Worm (Caenorhabditis elegans) whole organism, mixed stage, embryonic: ENCODE measurements around the gene B0454.8.

Experiments
- nhr-76 ChIP-seq: sonication (generic microtip); optimal IDR thresholded peaks from 2 replicates; lab custom pipeline; 2017; ENCODE audit warnings: missing biosample characterization, missing genetic modification characterization
- pha-4 ChIP-seq: fragments of 150-350 bp; optimal IDR thresholded peaks from 2 replicates; lab custom pipeline; 2018; ENCODE audit warnings: missing biosample characterization, missing genetic modification reagents, missing genetic modification characterization
- zip-8 ChIP-seq: fragments of 150-350 bp; optimal IDR thresholded peaks from 2 replicates; lab custom pipeline; 2014; ENCODE audit warnings: missing biosample characterization, missing genetic modification characterization

DNA sequence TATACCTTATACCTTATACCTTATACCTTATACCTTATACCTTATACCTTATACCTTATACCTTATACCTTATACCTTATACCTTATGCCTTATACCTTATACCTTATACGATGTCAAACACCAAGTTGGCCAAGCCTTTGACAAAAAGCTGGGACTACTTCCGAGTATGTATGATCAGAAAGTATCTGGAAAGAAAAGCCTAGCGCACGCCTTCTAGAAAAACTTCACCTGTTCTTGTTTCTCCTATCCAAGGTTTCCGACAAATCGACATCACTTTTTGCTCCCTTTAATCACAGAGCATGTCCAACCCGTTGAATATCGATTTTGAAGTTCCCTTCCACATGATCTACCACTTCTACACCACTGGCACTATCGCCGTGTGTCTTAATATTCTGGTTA, 5.1 kb upstream of the B0454.8 start, which contains the start of gene sri-28:
- TF ChIP-seq zip-8 (tag; lab: Kevin White, UChicago) (no peak), nhr-76 (tag; lab: Kevin White, UChicago) (no peak), pha-4 (tag; lab: Kevin White, UChicago) (no peak)
